Fruit fly (Drosophila melanogaster) whole organism, embryonic: ENCODE results near the gene Pex11c.

Experiments used
- CG13775 ChIP-seq: fragments of 200-800 bp; sonication (Bioruptor generic); optimal IDR thresholded peaks from 3 replicates; lab custom pipeline; 2017; ENCODE audit warnings: missing biosample characterization, mild to moderate bottlenecking, missing genetic modification characterization
- CG14014 ChIP-seq: fragments of 200-800 bp; sonication (Bioruptor generic); IDR thresholded peaks from 2 replicates; pipeline ENCODE4 v1.3.6; 2022; ENCODE audit warnings: missing biosample characterization, missing genetic modification characterization
- CG15514 ChIP-seq: fragments of 200-800 bp; sonication (Bioruptor generic); optimal IDR thresholded peaks from 3 replicates; lab custom pipeline; 2017; ENCODE audit warnings: missing biosample characterization, missing genetic modification characterization, mild to moderate bottlenecking, moderate library complexity, missing genetic modification reagents
- CG1647 ChIP-seq: fragments of 200-800 bp; sonication (Bioruptor generic); optimal IDR thresholded peaks from 3 replicates; lab custom pipeline; 2016; ENCODE audit warnings: missing biosample characterization, missing genetic modification characterization
- CG16813 ChIP-seq: fragments of 200-800 bp; sonication (Bioruptor generic); IDR thresholded peaks from 3 replicates; pipeline ENCODE4 v1.3.6; 2022; ENCODE audit warnings: missing biosample characterization, missing genetic modification characterization; ENCODE audit not compliant: partially characterized antibody
- CG16815 ChIP-seq: fragments of 200-800 bp; sonication (Bioruptor generic); optimal IDR thresholded peaks from 3 replicates; lab custom pipeline; 2017; ENCODE audit warnings: missing biosample characterization, mild to moderate bottlenecking, missing genetic modification characterization
- CG17328 ChIP-seq: fragments of 200-800 bp; sonication (Bioruptor generic); IDR thresholded peaks from 2 replicates; pipeline ENCODE4 v1.3.6; 2022; ENCODE audit warnings: missing biosample characterization, missing genetic modification characterization
- CG18011 ChIP-seq: fragments of 200-800 bp; sonication (Bioruptor generic); optimal IDR thresholded peaks from 2 replicates; lab custom pipeline; 2017; ENCODE audit warnings: missing biosample characterization, missing genetic modification characterization, mild to moderate bottlenecking, moderate library complexity, missing genotype
- CG18476 ChIP-seq: fragments of 200-800 bp; sonication (Bioruptor generic); optimal IDR thresholded peaks from 2 replicates; lab custom pipeline; 2016; ENCODE audit warnings: missing biosample characterization, mild to moderate bottlenecking, missing genetic modification characterization
- CG2129 ChIP-seq: fragments of 200-800 bp; sonication (Bioruptor generic); IDR thresholded peaks from 2 replicates; pipeline ENCODE4 v1.3.6; 2022; ENCODE audit warnings: missing biosample characterization, missing genetic modification characterization; ENCODE audit not compliant: partially characterized antibody
- CG42726 ChIP-seq: fragments of 200-800 bp; sonication (Bioruptor generic); IDR thresholded peaks from 2 replicates; pipeline ENCODE4 v1.3.6; 2022; ENCODE audit warnings: missing biosample characterization, missing genetic modification characterization; ENCODE audit not compliant: partially characterized antibody
- CG4282 ChIP-seq: fragments of 200-800 bp; sonication (Bioruptor generic); optimal IDR thresholded peaks from 2 replicates; lab custom pipeline; 2016; ENCODE audit warnings: missing biosample characterization, missing genetic modification characterization
- CG4404 ChIP-seq: fragments of 200-800 bp; sonication (Bioruptor generic); IDR thresholded peaks from 2 replicates; pipeline ENCODE4 v1.3.6; 2022; ENCODE audit warnings: missing biosample characterization, missing genetic modification characterization
- CG4707 ChIP-seq: fragments of 200-800 bp; sonication (Bioruptor generic); optimal IDR thresholded peaks from 2 replicates; lab custom pipeline; 2018; ENCODE audit warnings: missing biosample characterization, mild to moderate bottlenecking, missing genetic modification characterization, moderate library complexity
- CG5953 ChIP-seq: fragments of 200-800 bp; sonication (Bioruptor generic); IDR thresholded peaks from 2 replicates; pipeline ENCODE4 v1.3.6; 2022; ENCODE audit warnings: missing biosample characterization, missing genetic modification characterization
- CG6854 ChIP-seq: fragments of 200-800 bp; sonication (Bioruptor generic); optimal IDR thresholded peaks from 3 replicates; lab custom pipeline; 2017; ENCODE audit warnings: missing biosample characterization, mild to moderate bottlenecking, missing genetic modification characterization
- CG7556 ChIP-seq: fragments of 200-800 bp; sonication (Bioruptor generic); optimal IDR thresholded peaks from 2 replicates; lab custom pipeline; 2017; ENCODE audit warnings: missing biosample characterization, mild to moderate bottlenecking, missing genetic modification characterization
- CG8388 ChIP-seq: fragments of 200-800 bp; sonication (Bioruptor generic); optimal IDR thresholded peaks from 2 replicates; lab custom pipeline; 2019; ENCODE audit warnings: missing biosample characterization, mild to moderate bottlenecking, missing genetic modification characterization, moderate library complexity
- CG9727 ChIP-seq: fragments of 200-800 bp; sonication (Bioruptor generic); optimal IDR thresholded peaks from 3 replicates; lab custom pipeline; 2017; ENCODE audit warnings: missing biosample characterization, mild to moderate bottlenecking, missing genetic modification characterization
- CG9797 ChIP-seq: fragments of 200-800 bp; sonication (Bioruptor generic); optimal IDR thresholded peaks from 3 replicates; lab custom pipeline; 2018; ENCODE audit warnings: missing biosample characterization, mild to moderate bottlenecking, missing genetic modification characterization
- Dll ChIP-seq: fragments of 200-800 bp; sonication (Bioruptor generic); IDR thresholded peaks from 4 replicates; pipeline ENCODE4 v1.3.6; 2022; ENCODE audit warnings: missing biosample characterization, missing genetic modification characterization; ENCODE audit not compliant: partially characterized antibody
- Gsc ChIP-seq: fragments of 200-800 bp; sonication (Bioruptor generic); IDR thresholded peaks from 2 replicates; pipeline ENCODE4 v1.3.6; 2022; ENCODE audit warnings: missing biosample characterization, missing genetic modification characterization
- Gug ChIP-seq: fragments of 200-800 bp; sonication (Bioruptor generic); IDR thresholded peaks from 4 replicates; pipeline ENCODE4 v1.3.6; 2022; ENCODE audit warnings: missing biosample characterization, missing genetic modification characterization
- H2.0 ChIP-seq: fragments of 200-800 bp; sonication (Bioruptor generic); IDR thresholded peaks from 2 replicates; pipeline ENCODE4 v1.3.6; 2022; ENCODE audit warnings: missing biosample characterization, missing genetic modification characterization
- Hmx ChIP-seq: fragments of 200-800 bp; sonication (Bioruptor generic); optimal IDR thresholded peaks from 2 replicates; lab custom pipeline; 2016; ENCODE audit warnings: missing biosample characterization, missing genetic modification characterization
- Lpt ChIP-seq: fragments of >200 bp; optimal IDR thresholded peaks from 2 replicates; lab custom pipeline; 2018; ENCODE audit warnings: missing biosample characterization, missing genetic modification characterization
- Ssrp ChIP-seq: fragments of 200-800 bp; sonication (Bioruptor generic); optimal IDR thresholded peaks from 2 replicates; lab custom pipeline; 2018; ENCODE audit warnings: missing biosample characterization, mild to moderate bottlenecking, missing genetic modification characterization, moderate library complexity
- Usf ChIP-seq: fragments of 200-800 bp; sonication (Bioruptor generic); optimal IDR thresholded peaks from 2 replicates; lab custom pipeline; 2017; ENCODE audit warnings: missing genotype, missing biosample characterization, missing genetic modification characterization
- Vsx1 ChIP-seq: fragments of 200-800 bp; sonication (Bioruptor generic); optimal IDR thresholded peaks from 2 replicates; lab custom pipeline; 2017; ENCODE audit warnings: missing biosample characterization, mild to moderate bottlenecking, missing genetic modification characterization, missing genetic modification reagents
- Xbp1 ChIP-seq: fragments of 200-800 bp; sonication (Bioruptor generic); optimal IDR thresholded peaks from 3 replicates; lab custom pipeline; 2016; ENCODE audit warnings: missing biosample characterization, mild to moderate bottlenecking, missing genetic modification characterization
- ap ChIP-seq: fragments of 200-800 bp; sonication (Bioruptor generic); IDR thresholded peaks from 2 replicates; pipeline ENCODE4 v1.3.6; 2022; ENCODE audit warnings: missing biosample characterization, missing genetic modification characterization
- ash1 ChIP-seq: fragments of 200-800 bp; sonication (Bioruptor generic); optimal IDR thresholded peaks from 2 replicates; lab custom pipeline; 2018; ENCODE audit warnings: missing biosample characterization, mild to moderate bottlenecking, missing genetic modification characterization
- bsh ChIP-seq, 2 experiments: fragments of 200-800 bp; sonication (Bioruptor generic); optimal IDR thresholded peaks; 2 replicates each; lab custom pipeline; 2017 to 2018; ENCODE audit warnings: mild to moderate bottlenecking in 2 of 2, missing biosample characterization in 2 of 2, missing genetic modification characterization in 2 of 2, moderate library complexity in 1 of 2
- cato ChIP-seq: fragments of 200-800 bp; sonication (Bioruptor generic); optimal IDR thresholded peaks from 2 replicates; lab custom pipeline; 2016; ENCODE audit warnings: missing biosample characterization, missing genetic modification characterization, borderline replicate concordance
- chm ChIP-seq: fragments of 200-800 bp; sonication (Bioruptor generic); IDR thresholded peaks from 2 replicates; pipeline ENCODE4 v1.3.6; 2022; ENCODE audit warnings: missing biosample characterization, missing genetic modification characterization
- dpn ChIP-seq, 2 experiments: fragments of 200-800 bp; sonication (Bioruptor generic); optimal IDR thresholded peaks; 3 replicates each; lab custom pipeline; 2016; ENCODE audit warnings: missing biosample characterization in 2 of 2, missing genetic modification characterization in 2 of 2
- gro ChIP-seq: fragments of 200-800 bp; sonication (Bioruptor generic); optimal IDR thresholded peaks from 2 replicates; lab custom pipeline; 2016; ENCODE audit warnings: missing biosample characterization, missing genetic modification characterization
- jing ChIP-seq: fragments of 200-800 bp; sonication (Bioruptor generic); optimal IDR thresholded peaks from 2 replicates; lab custom pipeline; 2018; ENCODE audit warnings: missing biosample characterization, mild to moderate bottlenecking, missing genetic modification characterization
- ken ChIP-seq: fragments of 200-800 bp; sonication (Bioruptor generic); IDR thresholded peaks from 3 replicates; pipeline ENCODE4 v1.3.6; 2022; ENCODE audit warnings: missing biosample characterization, missing genetic modification characterization
- maf-S ChIP-seq: fragments of 200-800 bp; sonication (Bioruptor generic); optimal IDR thresholded peaks from 2 replicates; lab custom pipeline; 2016; ENCODE audit warnings: missing biosample characterization, missing genetic modification characterization
- otp ChIP-seq: fragments of 200-800 bp; sonication (Bioruptor generic); IDR thresholded peaks from 3 replicates; pipeline ENCODE4, ENCODE4 v1.3.6; 2022; ENCODE audit warnings: missing biosample characterization, missing genetic modification characterization
- pnt ChIP-seq: fragments of 200-800 bp; sonication (Bioruptor generic); optimal IDR thresholded peaks from 3 replicates; lab custom pipeline; 2016; ENCODE audit warnings: missing biosample characterization, missing genetic modification characterization
- psq ChIP-seq: fragments of 200-800 bp; sonication (Bioruptor generic); optimal IDR thresholded peaks from 2 replicates; lab custom pipeline; 2017; ENCODE audit warnings: missing biosample characterization, missing genetic modification characterization
- scrt ChIP-seq: fragments of 200-800 bp; sonication (Bioruptor generic); optimal IDR thresholded peaks from 2 replicates; lab custom pipeline; 2018; ENCODE audit warnings: missing biosample characterization, mild to moderate bottlenecking, missing genetic modification characterization, moderate library complexity
- shn ChIP-seq: fragments of 200-800 bp; sonication (Bioruptor generic); optimal IDR thresholded peaks from 3 replicates; lab custom pipeline; 2016; ENCODE audit warnings: missing biosample characterization, missing genetic modification characterization
- sim ChIP-seq: fragments of 200-800 bp; sonication (Bioruptor generic); IDR thresholded peaks from 2 replicates; pipeline ENCODE4 v1.3.6; 2022; ENCODE audit warnings: missing biosample characterization, missing genetic modification characterization
- so ChIP-seq: fragments of 200-800 bp; sonication (Bioruptor generic); IDR thresholded peaks from 3 replicates; pipeline ENCODE4 v1.3.6; 2022; ENCODE audit warnings: missing biosample characterization, missing genetic modification characterization
- twi ChIP-seq: fragments of 200-800 bp; optimal IDR thresholded peaks from 2 replicates; lab custom pipeline; 2019; ENCODE audit warnings: missing biosample characterization, mild to moderate bottlenecking, missing genetic modification characterization, moderate library complexity
- vvl ChIP-seq: fragments of 200-800 bp; sonication (Bioruptor generic); IDR thresholded peaks from 2 replicates; pipeline ENCODE4 v1.3.6; 2022; ENCODE audit warnings: missing biosample characterization, missing genetic modification characterization

The Pex11c gene

DNA sequence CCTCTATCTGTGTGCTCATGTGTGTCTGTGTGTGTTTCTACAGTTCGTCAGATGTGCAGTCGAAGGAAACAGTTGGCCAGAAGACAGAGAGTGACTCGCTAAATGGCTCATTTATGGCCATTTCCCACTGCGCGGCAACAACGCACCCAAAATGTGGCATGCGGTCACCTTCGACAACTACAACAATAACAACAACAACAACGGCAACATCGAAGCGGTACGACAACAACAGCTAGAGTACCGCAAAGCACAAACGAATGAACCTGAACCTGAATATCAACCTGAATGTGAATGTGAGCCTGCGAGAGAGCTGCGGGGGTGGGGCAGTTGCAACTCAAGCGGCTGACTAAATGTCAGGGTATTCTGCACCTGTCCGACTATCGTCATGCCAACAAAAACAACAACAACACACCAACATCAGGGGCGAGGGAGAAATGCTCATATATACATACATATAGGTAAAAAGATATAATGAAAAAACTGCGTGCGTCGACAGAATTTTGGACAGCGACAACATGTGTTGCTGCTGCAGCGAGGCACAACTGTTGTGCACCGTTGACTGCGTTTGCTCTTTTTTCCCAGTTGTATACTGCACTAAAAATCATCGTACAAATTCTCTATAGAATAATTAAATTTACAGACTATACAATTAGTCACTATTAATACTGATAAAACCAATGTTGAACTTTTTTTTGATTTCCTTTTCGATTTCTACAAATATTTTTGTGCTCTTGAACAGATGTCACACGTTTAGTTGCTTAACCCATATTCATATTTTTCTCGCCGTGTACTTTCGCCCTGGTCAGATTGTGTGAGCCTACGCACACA is 42.1 kb downstream of the Pex11c start (continued):
- TF ChIP-seq CG17328 (GFP tag; lab: Robert Waterston, UW) (peak; percentile 68), CG16815 (GFP tag; lab: Kevin White, UChicago) (peak; percentile 70), Dll (GFP tag; lab: Robert Waterston, UW) (no peak), ap (0 out of 2 replicates have a peak, but pooled peaks have one; percentile 17), CG14014 (no peak), CG7556 (GFP tag; lab: Kevin White, UChicago) (peak; percentile 46), psq (GFP tag; lab: Kevin White, UChicago) (no peak), otp (no peak), CG42726 (no peak), cato (GFP tag; lab: Kevin White, UChicago) (no peak), CG5953 (GFP tag; lab: Robert Waterston, UW) (no peak), shn (GFP tag; lab: Kevin White, UChicago) (no peak), sim (GFP tag; lab: Robert Waterston, UW) (no peak), CG4404 (GFP tag; lab: Robert Waterston, UW) (peak; percentile 55; the same call in 1 of the 2 replicates), CG6854 (GFP tag; lab: Kevin White, UChicago) (no peak), CG9727 (GFP tag; lab: Kevin White, UChicago) (peak; percentile 54), so (GFP tag; lab: Robert Waterston, UW) (no peak), ken (GFP tag; lab: Robert Waterston, UW) (no peak), dpn (GFP tag; optimal IDR thresholded peaks at IDR 0.05; lab: Kevin White, UChicago) (peak in 1 of 2 experiments; percentile 5), twi (tag; lab: Kevin White, UChicago) (peak; percentile 95), CG9797 (GFP tag; lab: Kevin White, UChicago) (no peak), CG18476 (GFP tag; lab: Kevin White, UChicago) (no peak), CG8388 (peak; percentile 62), Ssrp (tag; lab: Kevin White, UChicago) (peak; percentile 48), CG15514 (no peak), H2.0 (GFP tag; lab: Robert Waterston, UW) (no peak), CG1647 (no peak), CG4282 (GFP tag; lab: Kevin White, UChicago) (no peak), maf-S (GFP tag; lab: Kevin White, UChicago) (no peak), Vsx1 (no peak), CG2129 (GFP tag; lab: Robert Waterston, UW) (no peak), bsh (GFP tag; optimal IDR thresholded peaks at IDR 0.05; lab: Kevin White, UChicago) (peak in 1 of 2 experiments; percentile 71), CG13775 (peak; percentile 59), Hmx (GFP tag; lab: Kevin White, UChicago) (no peak), Lpt (GFP tag; lab: Kevin White, UChicago) (no peak), jing (no peak), Xbp1 (GFP tag; lab: Kevin White, UChicago) (peak; percentile 43), CG16813 (GFP tag; lab: Robert Waterston, UW) (no peak), Gug (GFP tag; lab: Robert Waterston, UW) (no peak), CG4707 (GFP tag; lab: Kevin White, UChicago) (peak; percentile 2), ash1 (GFP tag; lab: Kevin White, UChicago) (no peak), vvl (no peak), Gsc (GFP tag; lab: Robert Waterston, UW) (no peak), gro (GFP tag; lab: Kevin White, UChicago) (no peak), pnt (peak; percentile 10), Usf (GFP tag; lab: Kevin White, UChicago) (peak; percentile 48), CG18011 (GFP tag; lab: Kevin White, UChicago) (no peak), chm (no peak), scrt (GFP tag; lab: Kevin White, UChicago) (no peak)
